Worm (Caenorhabditis elegans) whole organism, mixed stage, embryonic: ENCODE data around the gene C23G10.2.

Experiments
- M03D4.4 ChIP-seq: sonication (generic microtip); optimal IDR thresholded peaks from 2 replicates; lab custom pipeline; 2017; ENCODE audit warnings: mild to moderate bottlenecking, missing genetic modification characterization, missing compliant biosample characterization
- bed-3 ChIP-seq: fragments of 200-800 bp; sonication (Bioruptor generic); optimal IDR thresholded peaks from 3 replicates; lab custom pipeline; 2018; ENCODE audit warnings: mild to moderate bottlenecking, missing genetic modification characterization, moderate library complexity, missing compliant biosample characterization
- blmp-1 ChIP-seq: fragments of 150-350 bp; optimal IDR thresholded peaks from 2 replicates; lab custom pipeline; 2014; ENCODE audit warnings: missing biosample characterization, missing genetic modification characterization
- ceh-39 ChIP-seq: fragments of 150-350 bp; optimal IDR thresholded peaks from 2 replicates; lab custom pipeline; 2014; ENCODE audit warnings: missing biosample characterization, missing genetic modification characterization
- ceh-43 ChIP-seq: fragments of 200-800 bp; sonication (Bioruptor generic); optimal IDR thresholded peaks from 2 replicates; lab custom pipeline; 2018; ENCODE audit warnings: mild to moderate bottlenecking, missing genetic modification characterization, moderate library complexity, missing compliant biosample characterization
- ceh-83 ChIP-seq: fragments of 200-800 bp; sonication (Bioruptor generic); optimal IDR thresholded peaks from 2 replicates; lab custom pipeline; 2018; ENCODE audit warnings: mild to moderate bottlenecking, missing genetic modification characterization, missing compliant biosample characterization
- ces-1 ChIP-seq: fragments of 150-350 bp; optimal IDR thresholded peaks from 2 replicates; lab custom pipeline; 2014; ENCODE audit warnings: missing biosample characterization, missing genetic modification reagents, missing genetic modification characterization
- cnd-1 ChIP-seq: fragments of 200-800 bp; sonication (Bioruptor generic); optimal IDR thresholded peaks from 2 replicates; lab custom pipeline; 2018; ENCODE audit warnings: mild to moderate bottlenecking, missing genetic modification characterization, missing compliant biosample characterization
- drap-1 ChIP-seq: fragments of 200-800 bp; sonication (Bioruptor generic); optimal IDR thresholded peaks from 3 replicates; lab custom pipeline; 2018; ENCODE audit warnings: mild to moderate bottlenecking, missing genetic modification characterization, missing compliant biosample characterization
- elt-1 ChIP-seq: sonication (generic microtip); optimal IDR thresholded peaks from 2 replicates; lab custom pipeline; 2017; ENCODE audit warnings: missing genetic modification characterization, mild to moderate bottlenecking, missing compliant biosample characterization, antibody characterized with exemption, moderate library complexity, borderline replicate concordance; ENCODE audit not compliant: insufficient read depth
- elt-3 ChIP-seq: fragments of 150-350 bp; optimal IDR thresholded peaks from 2 replicates; lab custom pipeline; 2014; ENCODE audit warnings: missing biosample characterization, missing genetic modification characterization
- flh-1 ChIP-seq: fragments of 200-800 bp; sonication (Bioruptor generic); optimal IDR thresholded peaks from 2 replicates; lab custom pipeline; 2018; ENCODE audit warnings: mild to moderate bottlenecking, missing genetic modification characterization, moderate library complexity, missing compliant biosample characterization
- ham-2 ChIP-seq: fragments of 200-800 bp; sonication (Bioruptor generic); optimal IDR thresholded peaks from 2 replicates; lab custom pipeline; 2018; ENCODE audit warnings: mild to moderate bottlenecking, missing genetic modification characterization, missing compliant biosample characterization
- hlh-1 ChIP-seq: fragments of 150-350 bp; optimal IDR thresholded peaks from 2 replicates; lab custom pipeline; 2014; ENCODE audit warnings: missing biosample characterization, missing genetic modification reagents, missing genetic modification characterization
- lin-13 ChIP-seq: fragments of 150-350 bp; optimal IDR thresholded peaks from 2 replicates; lab custom pipeline; 2014; ENCODE audit warnings: missing biosample characterization, missing genetic modification characterization
- lin-32 ChIP-seq: fragments of 200-800 bp; sonication (Bioruptor generic); optimal IDR thresholded peaks from 2 replicates; lab custom pipeline; 2018; ENCODE audit warnings: mild to moderate bottlenecking, missing genetic modification characterization, missing compliant biosample characterization
- lsy-2 ChIP-seq: fragments of 150-350 bp; optimal IDR thresholded peaks from 2 replicates; lab custom pipeline; 2014; ENCODE audit warnings: missing biosample characterization, missing genetic modification characterization
- mab-5 ChIP-seq: fragments of 150-350 bp; optimal IDR thresholded peaks from 2 replicates; lab custom pipeline; 2014; ENCODE audit warnings: missing biosample characterization, missing genetic modification characterization
- mep-1 ChIP-seq: fragments of 150-350 bp; optimal IDR thresholded peaks from 2 replicates; lab custom pipeline; 2017; ENCODE audit warnings: missing biosample characterization, missing genetic modification reagents, missing genetic modification characterization, inconsistent platforms
- mls-2 ChIP-seq: sonication (generic microtip); optimal IDR thresholded peaks from 2 replicates; lab custom pipeline; 2016; ENCODE audit warnings: mild to moderate bottlenecking, missing genetic modification characterization, moderate library complexity, missing compliant biosample characterization
- nhr-12 ChIP-seq: fragments of 150-350 bp; optimal IDR thresholded peaks from 2 replicates; lab custom pipeline; 2014; ENCODE audit warnings: missing biosample characterization, missing genetic modification characterization
- nhr-2 ChIP-seq: fragments of 150-350 bp; optimal IDR thresholded peaks from 2 replicates; lab custom pipeline; 2014; ENCODE audit warnings: missing biosample characterization, missing genetic modification characterization
- nhr-237 ChIP-seq: fragments of 150-350 bp; optimal IDR thresholded peaks from 2 replicates; lab custom pipeline; 2014; ENCODE audit warnings: missing biosample characterization, missing genetic modification characterization
- nhr-28 ChIP-seq: fragments of 150-350 bp; optimal IDR thresholded peaks from 2 replicates; lab custom pipeline; 2014; ENCODE audit warnings: missing biosample characterization, missing genetic modification characterization
- nhr-76 ChIP-seq: sonication (generic microtip); optimal IDR thresholded peaks from 2 replicates; lab custom pipeline; 2017; ENCODE audit warnings: missing biosample characterization, missing genetic modification characterization
- pha-4 ChIP-seq: fragments of 150-350 bp; optimal IDR thresholded peaks from 2 replicates; lab custom pipeline; 2018; ENCODE audit warnings: missing biosample characterization, missing genetic modification reagents, missing genetic modification characterization
- sem-2 ChIP-seq: fragments of 200-800 bp; sonication (Bioruptor generic); optimal IDR thresholded peaks from 2 replicates; lab custom pipeline; 2018; ENCODE audit warnings: mild to moderate bottlenecking, missing genetic modification characterization, missing compliant biosample characterization
- snpc-4 ChIP-seq: fragments of 150-350 bp; optimal IDR thresholded peaks from 2 replicates; lab custom pipeline; 2014; ENCODE audit warnings: missing biosample characterization, missing genetic modification characterization
- sptf-1 ChIP-seq: sonication (generic microtip); optimal IDR thresholded peaks from 2 replicates; lab custom pipeline; 2017; ENCODE audit warnings: mild to moderate bottlenecking, missing genetic modification characterization, moderate library complexity, missing compliant biosample characterization
- tbx-8 ChIP-seq: fragments of 200-800 bp; sonication (Bioruptor generic); optimal IDR thresholded peaks from 2 replicates; lab custom pipeline; 2018; ENCODE audit warnings: mild to moderate bottlenecking, missing genetic modification characterization, moderate library complexity, missing compliant biosample characterization
- unc-120 ChIP-seq: sonication (generic microtip); optimal IDR thresholded peaks from 2 replicates; lab custom pipeline; 2017; ENCODE audit warnings: missing genetic modification characterization, missing compliant biosample characterization; ENCODE audit not compliant: poor library complexity, severe bottlenecking
- unc-39 ChIP-seq: fragments of 150-350 bp; optimal IDR thresholded peaks from 2 replicates; lab custom pipeline; 2014; ENCODE audit warnings: missing biosample characterization, missing genetic modification characterization
- unc-62 ChIP-seq: fragments of 150-350 bp; optimal IDR thresholded peaks from 2 replicates; lab custom pipeline; 2014; ENCODE audit warnings: missing biosample characterization, missing genetic modification reagents, missing genetic modification characterization
- zip-8 ChIP-seq: fragments of 150-350 bp; optimal IDR thresholded peaks from 2 replicates; lab custom pipeline; 2014; ENCODE audit warnings: missing biosample characterization, missing genetic modification characterization
- ztf-11 ChIP-seq: fragments of 150-350 bp; optimal IDR thresholded peaks from 2 replicates; lab custom pipeline; 2014; ENCODE audit warnings: missing biosample characterization, missing genetic modification characterization

C23G10.2 gene

DNA sequence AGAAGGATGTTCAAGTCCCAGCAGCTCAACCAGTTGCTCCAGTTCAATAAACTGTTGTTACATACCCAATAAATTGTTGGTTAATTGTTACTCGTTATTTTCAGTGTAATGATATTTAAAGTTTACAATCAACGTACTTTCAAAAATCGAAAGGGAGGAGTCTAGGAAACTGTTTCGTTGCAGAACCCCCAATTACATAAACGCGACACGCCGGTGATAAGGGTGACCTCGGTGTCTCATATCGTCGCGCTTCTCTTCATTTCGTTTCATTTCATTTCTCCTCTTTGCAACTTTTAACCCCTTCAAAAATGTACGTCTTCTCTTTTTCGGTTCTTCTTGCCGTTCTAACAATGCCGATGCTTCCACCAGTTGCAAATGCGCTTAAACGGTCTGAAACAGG is at the start of gene C23G10.2:
TSS of gene C23G10.2 (plus strand) at position 184 of the 400 bp plus-strand sequence.
- no peak for TF ChIP-seq tbx-8 (GFP tag; lab: Kevin White, UChicago)
- TF ChIP-seq ham-2 (GFP tag; lab: Kevin White, UChicago) = no peak
- TF ChIP-seq nhr-76 (tag; lab: Kevin White, UChicago) = no peak
- no peak for TF ChIP-seq cnd-1 (tag; lab: Kevin White, UChicago)
- TF ChIP-seq lin-13 (tag; lab: Kevin White, UChicago) = no peak
- no peak for TF ChIP-seq pha-4
- no peak for TF ChIP-seq blmp-1
- TF ChIP-seq lin-32 (GFP tag; lab: Kevin White, UChicago) = no peak
- no peak for TF ChIP-seq sptf-1 (tag; lab: Kevin White, UChicago)
- no peak for TF ChIP-seq unc-39 (tag; lab: Kevin White, UChicago)
- TF ChIP-seq mep-1 (tag; lab: Kevin White, UChicago) = no peak
- no peak for TF ChIP-seq mls-2 (tag; lab: Kevin White, UChicago)
- TF ChIP-seq mab-5 (tag; lab: Kevin White, UChicago) = no peak
- TF ChIP-seq unc-120 (tag; lab: Kevin White, UChicago) = no peak
- TF ChIP-seq sem-2 (GFP tag; lab: Kevin White, UChicago) = no peak
- TF ChIP-seq drap-1 (GFP tag; lab: Kevin White, UChicago) = no peak
- no peak for TF ChIP-seq unc-62 (GFP tag; lab: Kevin White, UChicago)
- TF ChIP-seq ces-1 (GFP tag; lab: Kevin White, UChicago) = no peak
- TF ChIP-seq ceh-83 = no peak

DNA sequence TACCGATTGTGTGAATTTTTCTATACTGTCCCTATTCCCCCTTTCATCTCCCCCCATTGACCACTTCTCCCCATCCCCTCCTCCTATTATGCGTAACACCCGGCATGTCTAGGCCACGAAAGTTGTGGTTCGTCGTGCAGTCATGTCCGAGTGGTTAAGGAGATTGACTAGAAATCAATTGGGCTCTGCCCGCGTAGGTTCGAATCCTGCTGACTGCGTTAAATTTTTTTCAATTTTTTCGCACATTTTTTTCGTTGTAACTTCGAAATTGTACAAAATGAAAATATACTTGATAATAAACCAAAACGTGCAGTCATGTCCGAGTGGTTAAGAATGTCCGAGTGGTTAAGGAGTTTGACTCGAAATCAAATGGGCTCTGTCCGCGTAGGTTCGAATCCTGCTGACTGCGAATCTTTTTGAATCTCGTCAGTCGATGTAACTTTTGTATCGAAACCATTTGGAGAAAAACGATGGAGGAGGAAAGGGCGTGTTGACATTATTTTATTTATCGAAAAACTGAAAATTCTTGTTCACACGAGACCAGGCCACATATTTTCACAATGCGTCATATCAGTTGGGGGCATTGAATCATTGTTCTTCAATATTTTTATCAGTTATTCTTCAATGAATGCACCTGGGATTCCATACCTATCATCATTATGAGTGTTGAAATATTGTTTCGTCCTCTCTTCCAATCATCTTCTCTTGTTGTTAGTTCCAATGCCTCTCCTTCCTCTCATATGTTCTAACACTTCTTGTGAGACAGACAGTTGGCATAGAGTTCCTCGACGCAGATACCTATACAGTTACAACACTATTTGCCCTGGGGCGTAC is 49.0 kb upstream of the C23G10.2 start, which contains the start of gene nfm-1:
TSS of gene nfm-1 (plus strand) at position 812 of the 834 bp plus-strand sequence.
- peak; percentile 86 for TF ChIP-seq ceh-43 (GFP tag; lab: Kevin White, UChicago)
- TF ChIP-seq elt-3 = no peak
- TF ChIP-seq lin-32 (GFP tag; lab: Kevin White, UChicago) = peak; percentile 71
- TF ChIP-seq ztf-11 (tag; lab: Kevin White, UChicago) = no peak
- TF ChIP-seq sptf-1 (tag; lab: Kevin White, UChicago) = peak; percentile 92
- TF ChIP-seq elt-1 (tag; lab: Kevin White, UChicago) = no peak
- peak; percentile 91 for TF ChIP-seq M03D4.4 (tag; lab: Kevin White, UChicago)
- peak; percentile 87 for TF ChIP-seq ceh-83
- peak; percentile 70 for TF ChIP-seq bed-3 (GFP tag; lab: Kevin White, UChicago)
- TF ChIP-seq blmp-1 = no peak
- peak; percentile 93 for TF ChIP-seq mls-2 (tag; lab: Kevin White, UChicago)
- TF ChIP-seq mab-5 (tag; lab: Kevin White, UChicago) = no peak
- peak; percentile 71 for TF ChIP-seq ham-2 (GFP tag; lab: Kevin White, UChicago)
- TF ChIP-seq unc-39 (tag; lab: Kevin White, UChicago) = peak; percentile 35
- peak; percentile 66 for TF ChIP-seq flh-1 (GFP tag; lab: Kevin White, UChicago)
- TF ChIP-seq drap-1 (GFP tag; lab: Kevin White, UChicago) = peak; percentile 90
- no peak for TF ChIP-seq zip-8 (tag; lab: Kevin White, UChicago)
- TF ChIP-seq tbx-8 (GFP tag; lab: Kevin White, UChicago) = peak; percentile 73
- peak; percentile 89 for TF ChIP-seq hlh-1
- no peak for TF ChIP-seq snpc-4 (tag; lab: Kevin White, UChicago)
- TF ChIP-seq ceh-39 (tag; lab: Kevin White, UChicago) = no peak
- no peak for TF ChIP-seq nhr-28
- peak; percentile 47 for TF ChIP-seq unc-62 (GFP tag; lab: Kevin White, UChicago)
- peak; percentile 71 for TF ChIP-seq mep-1 (tag; lab: Kevin White, UChicago)
- TF ChIP-seq cnd-1 (tag; lab: Kevin White, UChicago) = peak; percentile 89
- no peak for TF ChIP-seq lin-13 (tag; lab: Kevin White, UChicago)
- TF ChIP-seq nhr-76 (tag; lab: Kevin White, UChicago) = no peak
- TF ChIP-seq nhr-12 (tag; lab: Kevin White, UChicago) = no peak
- peak; percentile 19 for TF ChIP-seq pha-4
- no peak for TF ChIP-seq nhr-237 (tag; lab: Kevin White, UChicago)
- TF ChIP-seq nhr-2 (tag; lab: Kevin White, UChicago) = no peak
- TF ChIP-seq sem-2 (GFP tag; lab: Kevin White, UChicago) = peak; percentile 86
- peak; percentile 35 for TF ChIP-seq lsy-2
- TF ChIP-seq ces-1 (GFP tag; lab: Kevin White, UChicago) = peak; percentile 62
- peak; percentile 77 for TF ChIP-seq unc-120 (tag; lab: Kevin White, UChicago)
